Fruit fly (Drosophila melanogaster) whole organism, embryonic: ENCODE results near the gene CG9184.

ENCODE experiments used
- Atf3 ChIP-seq: fragments of 200-800 bp; sonication (Bioruptor generic); optimal IDR thresholded peaks from 3 replicates; lab custom pipeline; 2016; ENCODE audit warnings: missing biosample characterization, missing genetic modification characterization
- BEAF-32 ChIP-seq: fragments of 200-800 bp; sonication (Bioruptor generic); optimal IDR thresholded peaks from 3 replicates; lab custom pipeline; 2017; ENCODE audit warnings: missing biosample characterization, missing genetic modification characterization, mild to moderate bottlenecking, moderate library complexity, missing genetic modification reagents
- CG10267 ChIP-seq: fragments of 200-800 bp; sonication (Bioruptor generic); optimal IDR thresholded peaks from 2 replicates; lab custom pipeline; 2018; ENCODE audit warnings: missing biosample characterization, mild to moderate bottlenecking, missing genetic modification characterization, moderate library complexity
- CG13624 ChIP-seq: fragments of 200-800 bp; sonication (Bioruptor generic); optimal IDR thresholded peaks from 2 replicates; lab custom pipeline; 2016; ENCODE audit warnings: missing biosample characterization, missing genetic modification characterization
- CG15514 ChIP-seq: fragments of 200-800 bp; sonication (Bioruptor generic); optimal IDR thresholded peaks from 3 replicates; lab custom pipeline; 2017; ENCODE audit warnings: missing biosample characterization, missing genetic modification characterization, mild to moderate bottlenecking, moderate library complexity, missing genetic modification reagents
- CG17802 ChIP-seq: fragments of 200-800 bp; sonication (Bioruptor generic); optimal IDR thresholded peaks from 2 replicates; lab custom pipeline; 2018; ENCODE audit warnings: missing biosample characterization, mild to moderate bottlenecking, missing genetic modification characterization, moderate library complexity
- CG17829 ChIP-seq: fragments of 200-800 bp; optimal IDR thresholded peaks from 2 replicates; lab custom pipeline; 2019; ENCODE audit warnings: missing biosample characterization, mild to moderate bottlenecking, missing genetic modification characterization, moderate library complexity
- CG18262 ChIP-seq: fragments of 200-800 bp; optimal IDR thresholded peaks from 3 replicates; lab custom pipeline; 2019; ENCODE audit warnings: missing biosample characterization, mild to moderate bottlenecking, missing genetic modification characterization, moderate library complexity
- CG32772 ChIP-seq: fragments of 200-800 bp; sonication (Bioruptor generic); IDR thresholded peaks from 2 replicates; pipeline ENCODE4 v1.3.6; 2022; ENCODE audit warnings: missing biosample characterization, missing genetic modification characterization
- CG3847 ChIP-seq: fragments of 200-800 bp; sonication (Bioruptor generic); IDR thresholded peaks from 2 replicates; pipeline ENCODE4 v1.3.6; 2022; ENCODE audit warnings: missing biosample characterization, missing genetic modification characterization
- CG4707 ChIP-seq: fragments of 200-800 bp; sonication (Bioruptor generic); optimal IDR thresholded peaks from 2 replicates; lab custom pipeline; 2018; ENCODE audit warnings: missing biosample characterization, mild to moderate bottlenecking, missing genetic modification characterization, moderate library complexity
- CG8290 ChIP-seq, 3 experiments: fragments of 200-800 bp; sonication (Bioruptor generic); optimal IDR thresholded peaks; 2 replicates each; lab custom pipeline; 2016 to 2019; ENCODE audit warnings: missing biosample characterization in 3 of 3, missing genetic modification characterization in 3 of 3, mild to moderate bottlenecking in 2 of 3, moderate library complexity in 1 of 3
- CG9215 ChIP-seq: fragments of 200-800 bp; sonication (Bioruptor generic); IDR thresholded peaks from 2 replicates; pipeline ENCODE4 v1.3.6; 2022; ENCODE audit warnings: missing biosample characterization, missing genetic modification characterization
- CG9797 ChIP-seq: fragments of 200-800 bp; sonication (Bioruptor generic); optimal IDR thresholded peaks from 3 replicates; lab custom pipeline; 2018; ENCODE audit warnings: missing biosample characterization, mild to moderate bottlenecking, missing genetic modification characterization
- Dip2 ChIP-seq: fragments of 200-800 bp; sonication (Bioruptor generic); IDR thresholded peaks from 2 replicates; pipeline ENCODE4 v1.3.6; 2022; ENCODE audit warnings: missing biosample characterization, missing genetic modification characterization
- Dll ChIP-seq: fragments of 200-800 bp; sonication (Bioruptor generic); IDR thresholded peaks from 4 replicates; pipeline ENCODE4 v1.3.6; 2022; ENCODE audit warnings: missing biosample characterization, missing genetic modification characterization; ENCODE audit not compliant: partially characterized antibody
- Dp ChIP-seq: fragments of 200-800 bp; sonication (Bioruptor generic); optimal IDR thresholded peaks from 2 replicates; lab custom pipeline; 2018; ENCODE audit warnings: missing biosample characterization, mild to moderate bottlenecking, missing genetic modification characterization, moderate library complexity
- E2f2 ChIP-seq: fragments of 200-800 bp; sonication (Bioruptor generic); IDR thresholded peaks from 2 replicates; pipeline ENCODE4 v1.3.6; 2022; ENCODE audit warnings: missing biosample characterization, missing genetic modification characterization
- Elba2 ChIP-seq: fragments of 200-800 bp; sonication (Bioruptor generic); optimal IDR thresholded peaks from 3 replicates; lab custom pipeline; 2016; ENCODE audit warnings: missing biosample characterization, missing genetic modification characterization
- Gug ChIP-seq: fragments of 200-800 bp; sonication (Bioruptor generic); IDR thresholded peaks from 4 replicates; pipeline ENCODE4 v1.3.6; 2022; ENCODE audit warnings: missing biosample characterization, missing genetic modification characterization
- H15 ChIP-seq: fragments of 200-800 bp; sonication (Bioruptor generic); IDR thresholded peaks from 3 replicates; pipeline ENCODE4 v1.3.6; 2022; ENCODE audit warnings: missing biosample characterization, missing genetic modification characterization
- Lpt ChIP-seq: fragments of >200 bp; optimal IDR thresholded peaks from 2 replicates; lab custom pipeline; 2018; ENCODE audit warnings: missing biosample characterization, missing genetic modification characterization
- Meics ChIP-seq: fragments of 200-800 bp; sonication (Bioruptor generic); optimal IDR thresholded peaks from 2 replicates; lab custom pipeline; 2017; ENCODE audit warnings: missing biosample characterization, mild to moderate bottlenecking, missing genetic modification characterization
- NK7.1 ChIP-seq: fragments of 200-800 bp; sonication (Bioruptor generic); optimal IDR thresholded peaks from 3 replicates; lab custom pipeline; 2016; ENCODE audit warnings: missing biosample characterization, missing genetic modification characterization
- Nf-YA ChIP-seq: fragments of 200-800 bp; sonication (Bioruptor generic); IDR thresholded peaks from 2 replicates; pipeline ENCODE4 v1.3.6; 2022; ENCODE audit warnings: missing biosample characterization, missing genetic modification characterization
- Sry-δ ChIP-seq: fragments of 200-800 bp; sonication (Bioruptor generic); optimal IDR thresholded peaks from 2 replicates; lab custom pipeline; 2016; ENCODE audit warnings: missing biosample characterization, missing genetic modification characterization
- TFAM ChIP-seq: fragments of 200-800 bp; sonication (Bioruptor generic); optimal IDR thresholded peaks from 2 replicates; lab custom pipeline; 2017; ENCODE audit warnings: missing biosample characterization, missing genetic modification characterization, inconsistent platforms
- bab2 ChIP-seq: fragments of 200-800 bp; sonication (Bioruptor generic); optimal IDR thresholded peaks from 2 replicates; lab custom pipeline; 2016; ENCODE audit warnings: missing biosample characterization, missing genetic modification characterization
- ci ChIP-seq: fragments of 200-800 bp; sonication (Bioruptor generic); IDR thresholded peaks from 3 replicates; pipeline ENCODE4 v1.3.6; 2022; ENCODE audit warnings: missing biosample characterization, missing genetic modification characterization
- gem ChIP-seq: fragments of 200-800 bp; sonication (Bioruptor generic); optimal IDR thresholded peaks from 2 replicates; lab custom pipeline; 2019; ENCODE audit warnings: missing biosample characterization, mild to moderate bottlenecking, missing genetic modification characterization, moderate library complexity
- grn ChIP-seq: fragments of 200-800 bp; sonication (Bioruptor generic); optimal IDR thresholded peaks from 3 replicates; lab custom pipeline; 2017; ENCODE audit warnings: missing biosample characterization, missing genetic modification characterization
- gro ChIP-seq: fragments of 200-800 bp; sonication (Bioruptor generic); optimal IDR thresholded peaks from 2 replicates; lab custom pipeline; 2016; ENCODE audit warnings: missing biosample characterization, missing genetic modification characterization
- jigr1 ChIP-seq: fragments of 200-800 bp; sonication (Bioruptor generic); IDR thresholded peaks from 3 replicates; pipeline ENCODE4 v1.3.6; 2022; ENCODE audit warnings: missing biosample characterization, missing genetic modification characterization
- kah ChIP-seq: fragments of 200-800 bp; sonication (Bioruptor generic); optimal IDR thresholded peaks from 2 replicates; lab custom pipeline; 2018; ENCODE audit warnings: missing biosample characterization, mild to moderate bottlenecking, missing genetic modification characterization
- kay ChIP-seq: fragments of 200-800 bp; sonication (Bioruptor generic); optimal IDR thresholded peaks from 2 replicates; lab custom pipeline; 2016; ENCODE audit warnings: missing biosample characterization, missing genetic modification characterization
- klu ChIP-seq: fragments of 200-800 bp; sonication (Bioruptor generic); IDR thresholded peaks from 2 replicates; pipeline ENCODE4 v1.3.6; 2022; ENCODE audit warnings: missing biosample characterization, missing genetic modification characterization
- mirr ChIP-seq: fragments of 200-800 bp; sonication (Bioruptor generic); optimal IDR thresholded peaks from 3 replicates; lab custom pipeline; 2018; ENCODE audit warnings: missing biosample characterization, mild to moderate bottlenecking, missing genetic modification characterization
- phol ChIP-seq: fragments of 200-800 bp; sonication (Bioruptor generic); optimal IDR thresholded peaks from 3 replicates; lab custom pipeline; 2018; ENCODE audit warnings: missing biosample characterization, mild to moderate bottlenecking, missing genetic modification characterization, moderate library complexity
- pnt ChIP-seq: fragments of 200-800 bp; sonication (Bioruptor generic); optimal IDR thresholded peaks from 3 replicates; lab custom pipeline; 2016; ENCODE audit warnings: missing biosample characterization, missing genetic modification characterization
- sc ChIP-seq, 3 experiments: fragments of >200 bp in 2 of 3; fragments of 200-800 bp in 1 of 3; sonication (Bioruptor generic) in 1 of 3; optimal IDR thresholded peaks; 2 replicates in 2 of 3; 3 replicates in 1 of 3; lab custom pipeline; 2017; ENCODE audit warnings: mild to moderate bottlenecking in 1 of 3, missing biosample characterization in 1 of 3, missing genetic modification characterization in 1 of 3, missing genetic modification reagents in 1 of 3
- sd ChIP-seq: fragments of 200-800 bp; sonication (Bioruptor generic); optimal IDR thresholded peaks from 3 replicates; lab custom pipeline; 2018; ENCODE audit warnings: missing biosample characterization, mild to moderate bottlenecking, missing genetic modification characterization, moderate library complexity
- sens ChIP-seq: fragments of 200-800 bp; sonication (Bioruptor generic); peaks from one replicate; lab custom pipeline; 2016; ENCODE audit warnings: missing biosample characterization, missing genetic modification characterization
- slbo ChIP-seq: fragments of 200-800 bp; sonication (Bioruptor generic); IDR thresholded peaks from 2 replicates; pipeline ENCODE4 v1.3.6; 2022; ENCODE audit warnings: missing biosample characterization, missing genetic modification characterization
- slp2 ChIP-seq: fragments of 200-800 bp; sonication (Bioruptor generic); optimal IDR thresholded peaks from 2 replicates; lab custom pipeline; 2016; ENCODE audit warnings: missing biosample characterization, missing genetic modification characterization
- sug ChIP-seq: fragments of 200-800 bp; optimal IDR thresholded peaks from 2 replicates; lab custom pipeline; 2019; ENCODE audit warnings: missing biosample characterization, mild to moderate bottlenecking, missing genetic modification characterization, moderate library complexity
- tna ChIP-seq: fragments of 200-800 bp; sonication (Bioruptor generic); IDR thresholded peaks from 2 replicates; pipeline ENCODE4 v1.3.6; 2022; ENCODE audit warnings: missing biosample characterization, missing genetic modification characterization; ENCODE audit not compliant: partially characterized antibody
- unc-4 ChIP-seq: fragments of 200-800 bp; sonication (Bioruptor generic); IDR thresholded peaks from 2 replicates; pipeline ENCODE4 v1.3.6; 2022; ENCODE audit warnings: missing biosample characterization, missing genetic modification characterization; ENCODE audit not compliant: partially characterized antibody
- vvl ChIP-seq: fragments of 200-800 bp; sonication (Bioruptor generic); IDR thresholded peaks from 2 replicates; pipeline ENCODE4 v1.3.6; 2022; ENCODE audit warnings: missing biosample characterization, missing genetic modification characterization
- wdn ChIP-seq: fragments of 200-800 bp; sonication (Bioruptor generic); IDR thresholded peaks from 2 replicates; pipeline ENCODE4 v1.3.6; 2022; ENCODE audit warnings: missing biosample characterization, missing genetic modification characterization
- zen ChIP-seq: fragments of 200-800 bp; sonication (Bioruptor generic); optimal IDR thresholded peaks from 3 replicates; lab custom pipeline; 2018; ENCODE audit warnings: missing biosample characterization, mild to moderate bottlenecking, missing genetic modification characterization, moderate library complexity

The CG9184 gene

dm6 chr3L:1298509-1298908, 24.1 kb downstream of the CG9184 start, which contains the start of gene scf (continued):
- TF ChIP-seq sens (GFP tag; lab: Kevin White, UChicago), result peak; percentile 70
- TF ChIP-seq CG3847 (GFP tag; lab: Robert Waterston, UW), result peak; percentile 48
- no peak for TF ChIP-seq Atf3 (GFP tag; lab: Kevin White, UChicago)
- no peak for TF ChIP-seq CG17802 (tag; lab: Kevin White, UChicago)
- TF ChIP-seq CG9797, result peak; percentile 1
- TF ChIP-seq phol, result peak; percentile 4
- no peak; the same call in 3 of the 4 replicates for TF ChIP-seq Gug (GFP tag; lab: Robert Waterston, UW)
- peak; percentile 39 for TF ChIP-seq vvl (GFP tag; lab: Robert Waterston, UW)
- TF ChIP-seq kay (GFP tag; lab: Kevin White, UChicago), result no peak
- TF ChIP-seq CG17829 (tag; lab: Kevin White, UChicago), result peak; percentile 56
- TF ChIP-seq slp2 (GFP tag; lab: Kevin White, UChicago), result no peak
- no peak for TF ChIP-seq CG9215
- TF ChIP-seq CG10267 (tag; lab: Kevin White, UChicago), result peak; percentile 17
- peak; percentile 91 for TF ChIP-seq Dp (GFP tag; lab: Kevin White, UChicago)
- no peak for TF ChIP-seq Elba2 (GFP tag; lab: Kevin White, UChicago)
- TF ChIP-seq mirr (GFP tag; lab: Kevin White, UChicago), result peak; percentile 31
- no peak for TF ChIP-seq Nf-YA (GFP tag; lab: Robert Waterston, UW)
- peak; percentile 40 for TF ChIP-seq BEAF-32
- no peak for TF ChIP-seq TFAM (GFP tag; lab: Kevin White, UChicago)
- peak; percentile 40 for TF ChIP-seq sug
- TF ChIP-seq CG13624 (GFP tag; lab: Kevin White, UChicago), result peak; percentile 11
- peak; percentile 60 for TF ChIP-seq gro (GFP tag; lab: Kevin White, UChicago)
- peak; percentile 63; the same call in 2 of the 3 replicates for TF ChIP-seq ci (GFP tag; lab: Robert Waterston, UW)
- TF ChIP-seq grn (GFP tag; lab: Kevin White, UChicago), result no peak
- TF ChIP-seq sd (tag; lab: Kevin White, UChicago), result no peak
- TF ChIP-seq gem (tag; lab: Kevin White, UChicago), result no peak
- no peak for TF ChIP-seq zen (tag; lab: Kevin White, UChicago)
- peak; percentile 13 for TF ChIP-seq CG18262
- peak; percentile 42; the same call in 1 of the 2 replicates for TF ChIP-seq unc-4
- 0 out of 3 replicates have a peak, but pooled peaks have one; percentile 33 for TF ChIP-seq H15 (GFP tag; lab: Robert Waterston, UW)
- TF ChIP-seq wdn (GFP tag; lab: Robert Waterston, UW), result no peak
- no peak for TF ChIP-seq Meics (GFP tag; lab: Kevin White, UChicago)
- TF ChIP-seq Dll (GFP tag; lab: Robert Waterston, UW), result peak; percentile 58; the same call in 3 of the 4 replicates
- TF ChIP-seq pnt (GFP tag; lab: Kevin White, UChicago), result no peak
- TF ChIP-seq CG32772 (GFP tag; lab: Robert Waterston, UW), result no peak
- TF ChIP-seq bab2 (GFP tag; lab: Kevin White, UChicago), result no peak
- peak; percentile 40 for TF ChIP-seq slbo (GFP tag; lab: Robert Waterston, UW)
- no peak for TF ChIP-seq NK7.1 (GFP tag; lab: Kevin White, UChicago)
- TF ChIP-seq klu (GFP tag; lab: Robert Waterston, UW), result no peak
- TF ChIP-seq Dip2 (GFP tag; lab: Robert Waterston, UW), result no peak
- no peak for TF ChIP-seq CG4707
- no peak for TF ChIP-seq jigr1 (GFP tag; lab: Robert Waterston, UW)
- TF ChIP-seq Sry-δ, result peak; percentile 44
- TF ChIP-seq tna (GFP tag; lab: Robert Waterston, UW), result no peak
- TF ChIP-seq kah (GFP tag; lab: Kevin White, UChicago), result peak; percentile 54
- peak; percentile 96 for TF ChIP-seq E2f2 (GFP tag; lab: Robert Waterston, UW)
- peak; percentile 96 for TF ChIP-seq CG15514 (GFP tag; lab: Kevin White, UChicago)
- TF ChIP-seq CG8290 (GFP tag; optimal IDR thresholded peaks at IDR 0.05; lab: Kevin White, UChicago), result no peak
- TF ChIP-seq CG8290 (tag; optimal IDR thresholded peaks at IDR 0.05; lab: Kevin White, UChicago), result peak in 1 of 2 experiments; percentile 62
- TF ChIP-seq Lpt (GFP tag; lab: Kevin White, UChicago), result no peak
- TF ChIP-seq sc (optimal IDR thresholded peaks at IDR 0.05; lab: Kevin White, UChicago), result no peak
- TF ChIP-seq sc (GFP tag; optimal IDR thresholded peaks at IDR 0.05; lab: Kevin White, UChicago), result no peak
